Worm (Caenorhabditis elegans) whole organism, L4 larva: Measurements from ENCODE around the gene srh-223.
A peak's percentile ranks its signal among the peaks of the same experiment; 100 is the strongest.

ENCODE experiments used
- D1046.2 ChIP-seq: fragments of 200-800 bp; sonication (Bioruptor generic); IDR thresholded peaks from 2 replicates; pipeline ENCODE4 v1.3.6; 2022; ENCODE audit warnings: missing genetic modification characterization, missing compliant biosample characterization
- F10B5.3 ChIP-seq: sonication (generic microtip); optimal IDR thresholded peaks from 2 replicates; lab custom pipeline; 2016; ENCODE audit warnings: mild to moderate bottlenecking, missing genetic modification characterization, missing compliant biosample characterization
- F26F4.8 ChIP-seq: fragments of 200-800 bp; sonication (Bioruptor generic); conservative IDR thresholded peaks from 2 replicates; pipeline ENCODE4 v1.3.6; 2022; ENCODE audit warnings: missing genetic modification characterization, missing compliant biosample characterization
- F37D6.2 ChIP-seq: sonication (generic microtip); optimal IDR thresholded peaks from 2 replicates; lab custom pipeline; 2016; ENCODE audit warnings: mild to moderate bottlenecking, missing genetic modification characterization, missing compliant biosample characterization
- F44E2.7 ChIP-seq: fragments of 200-800 bp; sonication (Bioruptor generic); IDR thresholded peaks from 2 replicates; pipeline ENCODE4 v2.1.2; 2022; ENCODE audit warnings: missing genetic modification characterization, missing compliant biosample characterization
- R02D3.7 ChIP-seq: fragments of 150-350 bp; sonication (generic microtip); optimal IDR thresholded peaks from 3 replicates; lab custom pipeline; 2014; ENCODE audit warnings: missing biosample characterization, missing genetic modification characterization
- T26A8.4 ChIP-seq: fragments of 200-800 bp; sonication (Bioruptor generic); IDR thresholded peaks from 2 replicates; pipeline ENCODE4 v1.3.6; 2022; ENCODE audit warnings: missing genetic modification characterization, missing compliant biosample characterization
- Y5F2A.4 ChIP-seq: fragments of 200-800 bp; sonication (Bioruptor generic); optimal IDR thresholded peaks from 2 replicates; lab custom pipeline; 2018; ENCODE audit warnings: mild to moderate bottlenecking, missing genetic modification characterization, missing compliant biosample characterization
- aha-1 ChIP-seq: fragments of 150-350 bp; peaks from one replicate; lab custom pipeline; 2014; ENCODE audit warnings: missing biosample characterization, missing genetic modification characterization
- ceh-32 ChIP-seq: sonication (generic microtip); optimal IDR thresholded peaks from 2 replicates; lab custom pipeline; 2016; ENCODE audit warnings: mild to moderate bottlenecking, missing genetic modification characterization, missing compliant biosample characterization; ENCODE audit not compliant: poor library complexity
- ceh-82 ChIP-seq: sonication (generic microtip); optimal IDR thresholded peaks from 2 replicates; lab custom pipeline; 2017; ENCODE audit warnings: missing biosample characterization, missing genetic modification characterization
- ctbp-1 ChIP-seq: fragments of 200-800 bp; sonication (Bioruptor generic); IDR thresholded peaks from 2 replicates; pipeline ENCODE4 v1.3.6; 2022; ENCODE audit warnings: missing genetic modification reagents, missing genetic modification characterization, missing compliant biosample characterization
- daf-16 ChIP-seq, 3 experiments: sonication (generic microtip); optimal IDR thresholded peaks; 2 replicates each; lab custom pipeline; 2016 to 2017; ENCODE audit warnings: missing genetic modification characterization in 3 of 3, missing genetic modification reagents in 3 of 3, mild to moderate bottlenecking in 2 of 3, missing compliant biosample characterization in 2 of 3, missing biosample characterization in 1 of 3, moderate library complexity in 1 of 3
- dmd-6 ChIP-seq: fragments of 200-800 bp; sonication (Bioruptor generic); IDR thresholded peaks from 2 replicates; pipeline ENCODE4 v1.3.6; 2022; ENCODE audit warnings: missing genetic modification reagents, missing genetic modification characterization, missing compliant biosample characterization
- dpl-1 ChIP-seq: fragments of 150-350 bp; optimal IDR thresholded peaks from 2 replicates; lab custom pipeline; 2014; ENCODE audit warnings: missing biosample characterization, missing genetic modification reagents, missing genetic modification characterization
- egl-27 ChIP-seq: sonication (generic microtip); optimal IDR thresholded peaks from 3 replicates; lab custom pipeline; 2017; ENCODE audit warnings: missing biosample characterization, missing genetic modification reagents, missing genetic modification characterization
- egl-43 ChIP-seq: fragments of 200-800 bp; sonication (Bioruptor generic); IDR thresholded peaks from 2 replicates; pipeline ENCODE4 v1.3.6; 2022; ENCODE audit warnings: missing genetic modification reagents, missing genetic modification characterization, missing compliant biosample characterization
- fos-1 ChIP-seq: fragments of 150-350 bp; optimal IDR thresholded peaks from 2 replicates; lab custom pipeline; 2014; ENCODE audit warnings: missing biosample characterization, missing genetic modification characterization
- gei-8 ChIP-seq: fragments of 200-800 bp; sonication (Bioruptor generic); optimal IDR thresholded peaks from 2 replicates; lab custom pipeline; 2018; ENCODE audit warnings: mild to moderate bottlenecking, missing genetic modification characterization, missing compliant biosample characterization
- hif-1 ChIP-seq, 2 experiments: sonication (generic microtip); optimal IDR thresholded peaks; 2 replicates each; lab custom pipeline; 2016 to 2017; ENCODE audit warnings: missing compliant biosample characterization in 2 of 2, missing genetic modification characterization in 2 of 2, missing genetic modification reagents in 2 of 2, missing genotype in 2 of 2, mild to moderate bottlenecking in 1 of 2
- hlh-11 ChIP-seq: fragments of 200-800 bp; sonication (Bioruptor generic); optimal IDR thresholded peaks from 2 replicates; lab custom pipeline; 2018; ENCODE audit warnings: mild to moderate bottlenecking, missing genetic modification characterization, missing compliant biosample characterization
- hlh-30 ChIP-seq: sonication (generic microtip); optimal IDR thresholded peaks from 2 replicates; lab custom pipeline; 2017; ENCODE audit warnings: antibody characterized with exemption, mild to moderate bottlenecking, missing genetic modification characterization, missing compliant biosample characterization; ENCODE audit not compliant: insufficient read depth
- hmg-1.1 ChIP-seq: fragments of 200-800 bp; sonication (Bioruptor generic); IDR thresholded peaks from 2 replicates; pipeline ENCODE4 v1.3.6; 2022; ENCODE audit warnings: missing genetic modification reagents, missing genetic modification characterization, missing compliant biosample characterization
- jun-1 ChIP-seq: fragments of 150-350 bp; optimal IDR thresholded peaks from 2 replicates; lab custom pipeline; 2014; ENCODE audit warnings: missing biosample characterization, missing genetic modification reagents, missing genetic modification characterization
- lin-13 ChIP-seq: fragments of 150-350 bp; optimal IDR thresholded peaks from 2 replicates; lab custom pipeline; 2014; ENCODE audit warnings: missing biosample characterization, missing genetic modification reagents, missing genetic modification characterization
- lin-38 ChIP-seq: fragments of 200-800 bp; sonication (Bioruptor generic); IDR thresholded peaks from 2 replicates; pipeline ENCODE4 v1.3.6; 2022; ENCODE audit warnings: missing genetic modification reagents, missing genetic modification characterization, missing compliant biosample characterization
- lir-3 ChIP-seq: sonication (generic microtip); optimal IDR thresholded peaks from 2 replicates; lab custom pipeline; 2016; ENCODE audit warnings: mild to moderate bottlenecking, missing genetic modification characterization, missing compliant biosample characterization
- lsy-2 ChIP-seq, 2 experiments: fragments of 150-350 bp in 1 of 2; sonication (generic microtip) in 1 of 2; optimal IDR thresholded peaks; 2 replicates each; lab custom pipeline; 2014 to 2017; ENCODE audit warnings: missing biosample characterization in 2 of 2, missing genetic modification characterization in 2 of 2
- madf-5 ChIP-seq, 2 experiments: fragments of 200-800 bp; sonication (Bioruptor generic); IDR thresholded peaks; 2 replicates each; pipeline ENCODE4 v1.3.6; 2022; ENCODE audit warnings: missing compliant biosample characterization in 2 of 2, missing genetic modification characterization in 2 of 2
- mdl-1 ChIP-seq, 2 experiments: fragments of 150-350 bp in 1 of 2; sonication (generic microtip) in 1 of 2; optimal IDR thresholded peaks; 2 replicates each; lab custom pipeline; 2014 to 2017; ENCODE audit warnings: missing biosample characterization in 2 of 2, missing genetic modification characterization in 2 of 2
- mep-1 ChIP-seq: fragments of 150-350 bp; sonication (generic microtip); optimal IDR thresholded peaks from 3 replicates; lab custom pipeline; 2014; ENCODE audit warnings: missing biosample characterization, missing genetic modification characterization
- mxl-3 ChIP-seq: fragments of 200-800 bp; sonication (Bioruptor generic); optimal IDR thresholded peaks from 2 replicates; lab custom pipeline; 2018; ENCODE audit warnings: mild to moderate bottlenecking, missing genetic modification characterization, missing compliant biosample characterization
- nhr-10 ChIP-seq: fragments of 150-350 bp; optimal IDR thresholded peaks from 2 replicates; lab custom pipeline; 2014; ENCODE audit warnings: missing biosample characterization, missing genetic modification characterization
- nhr-111 ChIP-seq: fragments of 200-800 bp; sonication (Bioruptor generic); optimal IDR thresholded peaks from 2 replicates; lab custom pipeline; 2018; ENCODE audit warnings: mild to moderate bottlenecking, missing genetic modification characterization, missing compliant biosample characterization
- nhr-28 ChIP-seq: fragments of 150-350 bp; optimal IDR thresholded peaks from 2 replicates; lab custom pipeline; 2014; ENCODE audit warnings: missing biosample characterization, missing genetic modification characterization
- nhr-77 ChIP-seq: fragments of 150-350 bp; optimal IDR thresholded peaks from 2 replicates; lab custom pipeline; 2014; ENCODE audit warnings: missing biosample characterization, missing genetic modification characterization
- pha-4 ChIP-seq, 2 experiments: fragments of 150-350 bp in 1 of 2; fragments of 200-800 bp in 1 of 2; sonication (Bioruptor generic) in 1 of 2; IDR thresholded peaks in 1 of 2; optimal IDR thresholded peaks in 1 of 2; 2 replicates each; pipeline versions ENCODE4 v1.3.6 to Lab custom; 2014 to 2022; ENCODE audit warnings: missing genetic modification characterization in 2 of 2, missing genetic modification reagents in 2 of 2, missing biosample characterization in 1 of 2, missing compliant biosample characterization in 1 of 2
- rbr-2 ChIP-seq: sonication (generic microtip); optimal IDR thresholded peaks from 2 replicates; lab custom pipeline; 2016; ENCODE audit warnings: missing genotype, missing genetic modification characterization, missing compliant biosample characterization
- set-16 ChIP-seq: fragments of 200-800 bp; sonication (Bioruptor generic); IDR thresholded peaks from 2 replicates; pipeline ENCODE4 v1.3.6; 2022; ENCODE audit warnings: missing genetic modification reagents, missing genetic modification characterization, missing compliant biosample characterization
- snpc-1.2 ChIP-seq: fragments of 200-800 bp; sonication (Bioruptor generic); IDR thresholded peaks from 2 replicates; pipeline ENCODE4 v1.3.6; 2022; ENCODE audit warnings: missing genetic modification reagents, missing genetic modification characterization, missing compliant biosample characterization
- spr-1 ChIP-seq: sonication (generic microtip); optimal IDR thresholded peaks from 2 replicates; lab custom pipeline; 2016; ENCODE audit warnings: mild to moderate bottlenecking, missing genetic modification characterization, missing compliant biosample characterization
- tra-1 ChIP-seq: fragments of 200-800 bp; sonication (Bioruptor generic); IDR thresholded peaks from 2 replicates; pipeline ENCODE4 v1.3.6; 2022; ENCODE audit warnings: missing genetic modification reagents, missing genetic modification characterization, missing compliant biosample characterization
- zfp-2 ChIP-seq: sonication (generic microtip); optimal IDR thresholded peaks from 2 replicates; lab custom pipeline; 2016; ENCODE audit warnings: mild to moderate bottlenecking, missing genetic modification characterization, missing compliant biosample characterization
- zfp-3 ChIP-seq: fragments of 200-800 bp; sonication (Bioruptor generic); conservative IDR thresholded peaks from 2 replicates; pipeline ENCODE4 v1.3.6; 2022; ENCODE audit warnings: missing genetic modification reagents, missing genetic modification characterization, missing compliant biosample characterization

The srh-223 gene

ce11 chrIV:4024159-4025004 is 42.7 kb downstream of the srh-223 start (continued):
- TF ChIP-seq F10B5.3 (tag; lab: Kevin White, UChicago) = no peak
- no peak for TF ChIP-seq ceh-32 (tag; lab: Kevin White, UChicago)
- TF ChIP-seq madf-5 (GFP tag; IDR thresholded peaks at IDR 0.05; lab: Robert Waterston, UW) = no peak
- TF ChIP-seq T26A8.4 (GFP tag; lab: Robert Waterston, UW) = peak; percentile 66
- no peak for TF ChIP-seq snpc-1.2 (GFP tag; lab: Robert Waterston, UW)
- peak; percentile 70 for TF ChIP-seq hmg-1.1 (GFP tag; lab: Robert Waterston, UW)
- TF ChIP-seq dmd-6 (GFP tag; lab: Robert Waterston, UW) = peak; percentile 96
- TF ChIP-seq R02D3.7 (tag; lab: Kevin White, UChicago) = no peak
- TF ChIP-seq zfp-3 = no peak
- peak; percentile 5 for TF ChIP-seq mxl-3 (GFP tag; lab: Kevin White, UChicago)
- TF ChIP-seq gei-8 (GFP tag; lab: Kevin White, UChicago) = peak; percentile 70
- TF ChIP-seq mep-1 = peak; percentile 80
- peak; percentile 72 for TF ChIP-seq aha-1 (tag; lab: Kevin White, UChicago)
- peak in 1 of 2 experiments; percentile 97 for TF ChIP-seq daf-16 (GFP tag; optimal IDR thresholded peaks at IDR 0.05; lab: Kevin White, UChicago)
- peak; percentile 80 for TF ChIP-seq daf-16 (tag; optimal IDR thresholded peaks at IDR 0.05; lab: Kevin White, UChicago)
- no peak for TF ChIP-seq D1046.2

ce11 chrIV:4025923-4026322 is 44.2 kb downstream of the srh-223 start:
- TF ChIP-seq lin-38 (GFP tag; lab: Robert Waterston, UW) = peak; percentile 22; the same call in 1 of the 2 replicates
- TF ChIP-seq nhr-77 (tag; lab: Kevin White, UChicago) = no peak
- no peak for TF ChIP-seq Y5F2A.4 (GFP tag; lab: Kevin White, UChicago)
- TF ChIP-seq egl-27 (tag; lab: Kevin White, UChicago) = no peak
- TF ChIP-seq dmd-6 (GFP tag; lab: Robert Waterston, UW) = peak; percentile 54
- TF ChIP-seq rbr-2 = peak; percentile 58
- TF ChIP-seq zfp-2 (tag; lab: Kevin White, UChicago) = no peak
- TF ChIP-seq R02D3.7 (tag; lab: Kevin White, UChicago) = no peak
- TF ChIP-seq mdl-1 (tag; optimal IDR thresholded peaks at IDR 0.05; lab: Kevin White, UChicago) = peak; percentile 94 to 97
- peak; percentile 56; the same call in 1 of the 2 replicates for TF ChIP-seq ctbp-1 (GFP tag; lab: Robert Waterston, UW)
- TF ChIP-seq tra-1 (GFP tag; lab: Robert Waterston, UW) = 0 out of 2 replicates have a peak, but pooled peaks have one; percentile 61
- TF ChIP-seq F37D6.2 (tag; lab: Kevin White, UChicago) = peak; percentile 14
- TF ChIP-seq dpl-1 (GFP tag; lab: Kevin White, UChicago) = peak; percentile 0
- peak; percentile 22 for TF ChIP-seq nhr-28
- peak; percentile 82 for TF ChIP-seq mep-1
- TF ChIP-seq hmg-1.1 (GFP tag; lab: Robert Waterston, UW) = peak; percentile 54; the same call in 1 of the 2 replicates
- no peak for TF ChIP-seq zfp-3
- no peak for TF ChIP-seq spr-1 (tag; lab: Kevin White, UChicago)
- TF ChIP-seq hlh-30 (tag; lab: Kevin White, UChicago) = no peak
- peak in 1 of 2 experiments; percentile 53 for TF ChIP-seq lsy-2 (tag; optimal IDR thresholded peaks at IDR 0.05; lab: Kevin White, UChicago)
- TF ChIP-seq aha-1 (tag; lab: Kevin White, UChicago) = peak; percentile 100
- TF ChIP-seq daf-16 (GFP tag; optimal IDR thresholded peaks at IDR 0.05; lab: Kevin White, UChicago) = peak in 1 of 2 experiments; percentile 78
- TF ChIP-seq daf-16 (tag; optimal IDR thresholded peaks at IDR 0.05; lab: Kevin White, UChicago) = no peak
- no peak for TF ChIP-seq fos-1
- no peak for TF ChIP-seq F26F4.8 (GFP tag; lab: Robert Waterston, UW)
- no peak for TF ChIP-seq nhr-10 (tag; lab: Kevin White, UChicago)
- TF ChIP-seq lir-3 (tag; lab: Kevin White, UChicago) = no peak
- peak; percentile 36; the same call in 1 of the 2 replicates for TF ChIP-seq egl-43
- no peak for TF ChIP-seq F44E2.7 (GFP tag; lab: Robert Waterston, UW)
- TF ChIP-seq ceh-82 (tag; lab: Kevin White, UChicago) = no peak
- peak; percentile 96 for TF ChIP-seq hlh-11 (tag; lab: Kevin White, UChicago)
- TF ChIP-seq gei-8 (GFP tag; lab: Kevin White, UChicago) = no peak
- TF ChIP-seq pha-4 (GFP tag; IDR thresholded peaks at IDR 0.05; lab: Robert Waterston, UW) = 0 out of 2 replicates have a peak, but pooled peaks have one; percentile 29
- no peak for TF ChIP-seq pha-4 (tag; optimal IDR thresholded peaks at IDR 0.05; lab: Kevin White, UChicago)
- peak; percentile 22 for TF ChIP-seq jun-1 (tag; lab: Kevin White, UChicago)
- no peak for TF ChIP-seq lin-13 (GFP tag; lab: Kevin White, UChicago)
- TF ChIP-seq hif-1 (tag; optimal IDR thresholded peaks at IDR 0.05; lab: Kevin White, UChicago) = peak; percentile 95 to 100
- no peak for TF ChIP-seq nhr-111 (GFP tag; lab: Kevin White, UChicago)
- peak; percentile 18 for TF ChIP-seq mxl-3 (GFP tag; lab: Kevin White, UChicago)
- peak; percentile 85 for TF ChIP-seq set-16
